Worm (Caenorhabditis elegans): ENCODE results near the gene F59B10.3.

DNA sequence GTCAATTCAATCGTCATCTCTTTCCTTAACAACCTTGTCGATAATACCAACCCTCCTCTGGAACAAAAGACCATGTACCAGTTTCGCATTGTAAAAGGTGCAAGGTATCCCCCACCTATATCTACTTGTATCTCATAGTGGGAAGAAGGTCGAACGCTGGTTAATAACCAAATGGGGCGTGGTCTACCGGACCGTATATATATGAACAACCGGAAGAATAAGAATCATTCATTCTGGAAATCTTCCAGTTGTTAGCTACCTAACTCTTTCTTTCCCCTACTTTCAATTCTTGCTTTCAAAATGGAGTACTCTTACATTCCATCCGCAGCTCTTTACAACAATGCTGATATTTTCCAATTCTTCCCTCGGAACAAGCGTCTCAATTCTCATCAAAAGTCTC, 49.1 kb upstream of the F59B10.3 start, which contains the start of gene ZK673.5:
- TF ChIP-seq nfya-1 (tag; optimal IDR thresholded peaks at IDR 0.05; ENCODE audit: borderline replicate concordance, insufficient read depth) (no peak), athp-1 (tag; optimal IDR thresholded peaks at IDR 0.05) (no peak), ztf-25 (GFP tag; IDR thresholded peaks at IDR 0.05) (no peak), unc-62 (GFP tag; optimal IDR thresholded peaks at IDR 0.05) (no peak), hsf-1 (GFP tag; IDR thresholded peaks at IDR 0.05) (no peak), lin-35 (GFP tag; optimal IDR thresholded peaks at IDR 0.05) (no peak), aptf-2 (GFP tag; conservative IDR thresholded peaks at IDR 0.05) (no peak), egl-44 (GFP tag; IDR thresholded peaks at IDR 0.05) (no peak), rcor-1 (GFP tag; IDR thresholded peaks at IDR 0.05) (no peak)
